Fruit fly (Drosophila melanogaster): ENCODE measurements around the gene tkv.

Gene tkv

DNA sequence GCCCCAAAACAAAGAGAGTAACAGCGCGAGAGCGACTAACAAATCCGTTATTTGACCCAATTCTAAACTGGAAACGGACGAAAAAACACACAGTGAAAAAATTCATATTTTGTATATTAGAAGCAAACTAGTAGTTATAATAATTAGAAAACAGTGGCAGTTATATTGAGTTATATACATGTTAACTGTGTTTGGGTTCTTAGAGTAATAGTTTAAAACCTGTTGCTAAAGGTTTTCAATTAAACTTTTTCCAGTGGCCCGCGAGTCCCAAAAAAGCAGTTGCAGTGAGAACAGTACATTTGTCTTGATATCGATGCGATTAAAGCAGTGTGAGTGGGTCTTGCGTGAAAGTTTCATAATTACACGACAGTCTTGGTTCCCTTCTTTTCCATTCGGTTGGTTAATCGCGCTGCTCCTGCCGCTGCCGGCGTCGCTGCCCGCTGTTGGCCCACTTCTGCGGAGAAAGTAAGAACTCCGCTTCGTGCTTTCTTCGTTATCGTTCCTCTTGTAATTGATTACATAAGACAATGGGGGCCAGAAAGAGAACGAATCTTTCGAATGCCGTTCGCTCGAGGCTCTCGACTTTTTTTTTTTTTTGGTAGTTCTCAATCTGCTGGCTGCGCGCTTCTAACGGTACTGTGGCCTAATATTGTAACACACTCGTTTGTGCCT is 26.2 kb upstream of the tkv start (continued):
- TF ChIP-seq ci (GFP tag; IDR thresholded peaks at IDR 0.05) (peak; percentile 80), CG33557 (GFP tag; optimal IDR thresholded peaks at IDR 0.05) (no peak), oc (tag; optimal IDR thresholded peaks at IDR 0.05) (no peak), zf30C (GFP tag; optimal IDR thresholded peaks at IDR 0.05) (no peak), CG11504 (tag; optimal IDR thresholded peaks at IDR 0.05) (peak; percentile 43), Ets65A (GFP tag) (no peak), CG5245 (GFP tag; optimal IDR thresholded peaks at IDR 0.05) (no peak), lbe (GFP tag; optimal IDR thresholded peaks at IDR 0.05) (peak; percentile 49), CG10654 (GFP tag; optimal IDR thresholded peaks at IDR 0.05) (no peak), Doc2 (GFP tag; IDR thresholded peaks at IDR 0.05) (no peak), C15 (GFP tag; IDR thresholded peaks at IDR 0.05) (no peak), dimm (GFP tag; IDR thresholded peaks at IDR 0.05) (0 out of 2 replicates have a peak, but pooled peaks have one; percentile 3), grn (GFP tag; optimal IDR thresholded peaks at IDR 0.05) (no peak), CG17802 (tag; optimal IDR thresholded peaks at IDR 0.05) (peak; percentile 46), ATbp (GFP tag; optimal IDR thresholded peaks at IDR 0.05) (peak; percentile 58), CG31365 (tag; optimal IDR thresholded peaks at IDR 0.05) (no peak), chif (GFP tag; optimal IDR thresholded peaks at IDR 0.05) (peak; percentile 19 to 58), Stat92E (GFP tag; optimal IDR thresholded peaks at IDR 0.05) (no peak), Lhr (GFP tag; optimal IDR thresholded peaks at IDR 0.05) (peak; percentile 3), Sin3A (optimal IDR thresholded peaks at IDR 0.05) (no peak), pum (GFP tag; optimal IDR thresholded peaks at IDR 0.05) (peak; percentile 38), schlank (tag; optimal IDR thresholded peaks at IDR 0.05) (no peak), wor (GFP tag; IDR thresholded peaks at IDR 0.05) (0 out of 2 replicates have a peak, but pooled peaks have one; percentile 29), CG14710 (tag; optimal IDR thresholded peaks at IDR 0.05) (peak; percentile 49), nerfin-1 (tag; optimal IDR thresholded peaks at IDR 0.05) (no peak), CG12942 (GFP tag; optimal IDR thresholded peaks at IDR 0.05) (no peak), NFAT (GFP tag; IDR thresholded peaks at IDR 0.05) (no peak), ara (GFP tag; IDR thresholded peaks at IDR 0.05) (no peak), CG15514 (GFP tag; optimal IDR thresholded peaks at IDR 0.05) (no peak), CG10321 (GFP tag; IDR thresholded peaks at IDR 0.05) (no peak), br (optimal IDR thresholded peaks at IDR 0.05) (no peak), Rx (GFP tag; IDR thresholded peaks at IDR 0.05) (peak; percentile 28; the same call in 1 of the 2 replicates), sc (optimal IDR thresholded peaks at IDR 0.05) (no peak), sc (GFP tag; optimal IDR thresholded peaks at IDR 0.05) (peak; percentile 57), CG7786 (GFP tag; optimal IDR thresholded peaks at IDR 0.05) (peak; percentile 8), CG12391 (tag; optimal IDR thresholded peaks at IDR 0.05) (peak; percentile 61), CG11247 (GFP tag; IDR thresholded peaks at IDR 0.05) (no peak), Hr51 (GFP tag; optimal IDR thresholded peaks at IDR 0.05) (peak in 1 of 2 experiments; percentile 19), vfl (GFP tag; optimal IDR thresholded peaks at IDR 0.05) (no peak), Taf1 (GFP tag; IDR thresholded peaks at IDR 0.05) (no peak), HmgD (GFP tag; optimal IDR thresholded peaks at IDR 0.05) (no peak), D19A (tag; optimal IDR thresholded peaks at IDR 0.05) (peak; percentile 47), CG3407 (GFP tag; optimal IDR thresholded peaks at IDR 0.05) (peak; percentile 48), Aef1 (GFP tag; IDR thresholded peaks at IDR 0.05) (no peak), slou (GFP tag; optimal IDR thresholded peaks at IDR 0.05) (no peak), gsb-n (tag; optimal IDR thresholded peaks at IDR 0.05) (peak; percentile 49), crp (GFP tag; optimal IDR thresholded peaks at IDR 0.05) (no peak), CG17328 (GFP tag; IDR thresholded peaks at IDR 0.05) (peak; percentile 57), bab2 (GFP tag; optimal IDR thresholded peaks at IDR 0.05) (no peak), Dip2 (GFP tag; IDR thresholded peaks at IDR 0.05) (no peak), gcm (GFP tag; optimal IDR thresholded peaks at IDR 0.05) (peak; percentile 6)
